Fruit fly (Drosophila melanogaster): Measurements from ENCODE around the gene CG13775.

Gene CG13775

DNA sequence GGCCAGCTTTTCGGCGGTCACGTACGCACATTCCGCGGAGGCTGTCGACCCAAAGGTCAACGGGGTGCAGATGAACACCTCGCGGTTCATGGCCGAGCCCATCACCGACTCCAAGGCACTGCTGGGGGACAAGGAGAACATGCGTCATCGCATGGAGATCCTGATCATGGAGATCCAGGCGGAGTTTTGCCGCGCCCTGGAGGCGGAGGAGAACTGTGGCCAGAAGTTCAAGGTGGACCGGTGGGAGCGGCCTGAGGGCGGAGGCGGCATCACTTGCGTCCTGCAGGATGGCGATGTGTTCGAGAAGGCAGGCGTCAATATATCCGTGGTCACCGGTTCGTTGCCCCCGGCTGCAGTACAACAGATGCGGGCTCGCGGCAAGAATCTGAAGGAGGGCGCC is 7.9 kb upstream of the CG13775 start:
- no peak for TF ChIP-seq nau (GFP tag; optimal IDR thresholded peaks at IDR 0.05)
- TF ChIP-seq CG4730 (GFP tag; IDR thresholded peaks at IDR 0.05), result no peak
- TF ChIP-seq CG12071 (GFP tag; optimal IDR thresholded peaks at IDR 0.05), result no peak
- TF ChIP-seq Med (GFP tag), result peak; percentile 39
- no peak for TF ChIP-seq Hr39 (optimal IDR thresholded peaks at IDR 0.05)
- TF ChIP-seq CG8944 (GFP tag; optimal IDR thresholded peaks at IDR 0.05), result no peak
- TF ChIP-seq CG4282 (GFP tag; optimal IDR thresholded peaks at IDR 0.05), result no peak
- no peak for TF ChIP-seq CG30020 (tag; optimal IDR thresholded peaks at IDR 0.05)
- no peak for TF ChIP-seq Blimp-1 (GFP tag; optimal IDR thresholded peaks at IDR 0.05)
- 0 out of 3 replicates have a peak, but pooled peaks have one; percentile 10 for TF ChIP-seq Doc3 (GFP tag; IDR thresholded peaks at IDR 0.05; ENCODE audit: partially characterized antibody)
- TF ChIP-seq nerfin-2 (GFP tag; IDR thresholded peaks at IDR 0.05; ENCODE audit: partially characterized antibody), result peak; percentile 18; the same call in 1 of the 2 replicates
- TF ChIP-seq CG11504 (tag; optimal IDR thresholded peaks at IDR 0.05), result no peak
- no peak for TF ChIP-seq CHES-1-like (GFP tag; optimal IDR thresholded peaks at IDR 0.05)
- no peak for TF ChIP-seq wor (GFP tag; IDR thresholded peaks at IDR 0.05)
- peak; percentile 1 for TF ChIP-seq sens (GFP tag)
- TF ChIP-seq CG42726 (GFP tag; IDR thresholded peaks at IDR 0.05; ENCODE audit: partially characterized antibody), result 0 out of 2 replicates have a peak, but pooled peaks have one; percentile 54
- TF ChIP-seq Doc2 (GFP tag; IDR thresholded peaks at IDR 0.05), result no peak
- TF ChIP-seq Opbp (GFP tag; IDR thresholded peaks at IDR 0.05; ENCODE audit: partially characterized antibody), result no peak
- no peak for TF ChIP-seq CG2129 (GFP tag; IDR thresholded peaks at IDR 0.05; ENCODE audit: partially characterized antibody)
- TF ChIP-seq CG14667 (GFP tag; IDR thresholded peaks at IDR 0.05), result no peak
- TF ChIP-seq vnd (GFP tag; IDR thresholded peaks at IDR 0.05; ENCODE audit: partially characterized antibody), result no peak
- no peak for TF ChIP-seq CG8281 (tag; optimal IDR thresholded peaks at IDR 0.05)
- TF ChIP-seq Ets65A (GFP tag), result peak; percentile 82
- no peak for TF ChIP-seq zen2 (GFP tag; IDR thresholded peaks at IDR 0.05; ENCODE audit: partially characterized antibody)
- no peak for TF ChIP-seq ac (GFP tag; optimal IDR thresholded peaks at IDR 0.05)
- no peak for TF ChIP-seq CG31224 (GFP tag; IDR thresholded peaks at IDR 0.05)
- TF ChIP-seq sim (GFP tag; IDR thresholded peaks at IDR 0.05), result no peak
- no peak for TF ChIP-seq ara (GFP tag; IDR thresholded peaks at IDR 0.05)
- no peak for TF ChIP-seq Gug (GFP tag; IDR thresholded peaks at IDR 0.05)
- no peak for TF ChIP-seq CG17612 (GFP tag; IDR thresholded peaks at IDR 0.05)
- no peak for TF ChIP-seq CG18011 (GFP tag; optimal IDR thresholded peaks at IDR 0.05)
- peak; percentile 28 for TF ChIP-seq MESR4 (GFP tag; optimal IDR thresholded peaks at IDR 0.05)

DNA sequence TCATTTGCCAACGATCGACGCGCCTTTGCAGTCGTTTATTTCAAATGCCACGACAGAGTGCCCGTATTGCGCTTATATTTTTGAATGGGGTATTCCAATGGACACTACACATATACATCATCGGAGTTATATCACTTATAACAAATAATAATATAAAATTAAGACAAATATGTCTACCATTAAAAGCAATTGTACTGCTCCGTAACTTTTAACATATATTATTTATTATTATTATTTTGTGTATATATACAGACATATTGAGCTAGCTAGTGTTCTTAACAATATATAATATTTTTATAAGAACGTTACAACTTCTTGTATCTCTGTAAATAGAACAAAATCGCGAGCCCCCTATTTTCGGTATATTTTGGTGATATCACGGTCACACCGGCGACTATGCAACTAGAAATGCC is 7.3 kb upstream of the CG13775 start, which contains the start of the genes sip2 and Coprox:
sip2 (minus strand) TSS at position 53 of the 413 bp plus-strand sequence.
Coprox (plus strand) TSS at position 400 of the 413 bp plus-strand sequence.
- TF ChIP-seq CG14667 (GFP tag; IDR thresholded peaks at IDR 0.05) (0 out of 2 replicates have a peak, but pooled peaks have one; percentile 14), Sry-β (GFP tag; optimal IDR thresholded peaks at IDR 0.05) (peak; percentile 29), CG5245 (GFP tag; optimal IDR thresholded peaks at IDR 0.05) (no peak), dysf (GFP tag; IDR thresholded peaks at IDR 0.05) (peak; percentile 65), CG13287 (GFP tag; IDR thresholded peaks at IDR 0.05; ENCODE audit: partially characterized antibody) (no peak), MTF-1 (GFP tag; optimal IDR thresholded peaks at IDR 0.05; ENCODE audit: borderline replicate concordance) (no peak), Blimp-1 (GFP tag; optimal IDR thresholded peaks at IDR 0.05) (no peak), bab2 (GFP tag; optimal IDR thresholded peaks at IDR 0.05) (peak; percentile 1), eyg (GFP tag; optimal IDR thresholded peaks at IDR 0.05) (no peak), bsh (GFP tag; optimal IDR thresholded peaks at IDR 0.05) (peak in 1 of 2 experiments; percentile 67), Bgb (GFP tag; IDR thresholded peaks at IDR 0.05; ENCODE audit: partially characterized antibody) (no peak), GATAe (GFP tag; conservative IDR thresholded peaks at IDR 0.05) (no peak), dpn (GFP tag; optimal IDR thresholded peaks at IDR 0.05) (peak in 1 of 2 experiments; percentile 71), eve (GFP tag; optimal IDR thresholded peaks at IDR 0.05) (no peak), CG3995 (GFP tag; optimal IDR thresholded peaks at IDR 0.05) (peak; percentile 62), CG2120 (GFP tag; optimal IDR thresholded peaks at IDR 0.05) (peak; percentile 56), tio (GFP tag; optimal IDR thresholded peaks at IDR 0.05) (no peak), crol (GFP tag; IDR thresholded peaks at IDR 0.05) (no peak), CG9797 (GFP tag; optimal IDR thresholded peaks at IDR 0.05) (peak; percentile 89), unpg (GFP tag; optimal IDR thresholded peaks at IDR 0.05) (peak; percentile 78), CG13296 (GFP tag; optimal IDR thresholded peaks at IDR 0.05) (peak; percentile 71), CG13123 (GFP tag; optimal IDR thresholded peaks at IDR 0.05) (peak; percentile 21)

Data from whole organism, embryonic.